Worm (Caenorhabditis elegans): Measurements from ENCODE around the gene nhr-241.

DNA sequence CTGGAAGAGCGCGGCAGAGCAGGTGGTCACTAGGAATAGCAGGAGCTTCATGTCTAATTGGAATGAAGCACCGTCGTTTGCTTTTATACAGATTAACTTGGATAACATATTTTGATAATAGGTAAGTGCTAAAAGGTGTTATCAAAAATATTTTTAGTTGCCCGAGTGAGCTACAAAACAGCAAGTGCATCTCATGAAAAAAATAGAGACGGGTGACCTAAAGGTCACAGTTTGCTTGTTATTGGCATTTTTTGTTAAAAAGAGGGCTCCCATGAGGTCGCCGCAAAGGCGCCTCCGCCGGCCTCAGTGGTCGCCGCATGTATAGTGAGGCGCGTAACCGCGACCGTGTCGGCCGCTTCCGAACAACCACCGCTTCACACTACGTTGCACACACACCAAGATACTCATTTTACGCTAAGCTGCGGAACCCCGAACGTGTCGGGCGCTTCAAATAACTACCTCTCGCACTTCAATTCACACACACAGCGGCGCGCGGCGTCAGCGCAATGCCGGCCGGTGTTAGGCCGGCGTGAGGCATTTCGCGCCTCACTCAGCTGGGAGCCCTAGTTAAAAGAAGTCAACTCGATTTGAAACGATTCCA is 30.2 kb downstream of the nhr-241 start, which contains the start of gene asp-19:
- TF ChIP-seq zag-1 (tag; optimal IDR thresholded peaks at IDR 0.05) (no peak), nhr-11 (tag; optimal IDR thresholded peaks at IDR 0.05) (no peak), elt-1 (tag; optimal IDR thresholded peaks at IDR 0.05) (no peak), ama-1 (optimal IDR thresholded peaks at IDR 0.05) (no peak), elt-3 (tag; optimal IDR thresholded peaks at IDR 0.05) (no peak), egl-5 (tag; optimal IDR thresholded peaks at IDR 0.05) (no peak), elt-2 (tag; optimal IDR thresholded peaks at IDR 0.05) (no peak), fos-1 (tag; optimal IDR thresholded peaks at IDR 0.05) (no peak), nhr-77 (tag; optimal IDR thresholded peaks at IDR 0.05) (no peak), egl-27 (tag; optimal IDR thresholded peaks at IDR 0.05) (no peak), nhr-237 (tag; optimal IDR thresholded peaks at IDR 0.05) (no peak), nhr-76 (tag; optimal IDR thresholded peaks at IDR 0.05) (no peak), nhr-28 (tag; optimal IDR thresholded peaks at IDR 0.05) (no peak)

All from whole organism, L3 larva.